ENCODE assay signal across 2 fruit fly cellular contexts in genomic region chr2L:10554676-10555075, dm6.
A peak's percentile ranks its signal among the peaks of the same experiment; 100 is the strongest.
TF ChIP-seq lines count a peak whose summit lies in the region.

No protein-coding gene starts in this region.

- no peak for TF ChIP-seq CTCF in whole organism, embryonic (GFP tag; optimal IDR thresholded peaks at IDR 0.05; lab: Kevin White, UChicago)

TF ChIP-seq in whole organism, embryonic, 481 proteins besides CTCF, POLR2A, EP300 and RAD21 (continues in another document):
- TF ChIP-seq br (optimal IDR thresholded peaks at IDR 0.05; lab: Kevin White, UChicago): no peak
- no peak for TF ChIP-seq crp (GFP tag; optimal IDR thresholded peaks at IDR 0.05; lab: Kevin White, UChicago)
- peak; percentile 61 for TF ChIP-seq exex (tag; optimal IDR thresholded peaks at IDR 0.05; lab: Kevin White, UChicago)
- 0 out of 2 replicates have a peak, but pooled peaks have one; percentile 11 for TF ChIP-seq GATAe (GFP tag; conservative IDR thresholded peaks at IDR 0.05; lab: Robert Waterston, UW)
- no peak for TF ChIP-seq YL-1 (GFP tag; optimal IDR thresholded peaks at IDR 0.05; lab: Kevin White, UChicago)
- TF ChIP-seq Max (GFP tag; optimal IDR thresholded peaks at IDR 0.05; lab: Kevin White, UChicago): no peak
- no peak for TF ChIP-seq E2f1 (GFP tag; IDR thresholded peaks at IDR 0.05; lab: Robert Waterston, UW)
- TF ChIP-seq CG12391 (tag; optimal IDR thresholded peaks at IDR 0.05; lab: Kevin White, UChicago): no peak
- peak; percentile 55 for TF ChIP-seq Med (GFP tag; lab: Kevin White, UChicago)
- no peak for TF ChIP-seq CG2120 (GFP tag; optimal IDR thresholded peaks at IDR 0.05; lab: Kevin White, UChicago)
- TF ChIP-seq CG17186 (GFP tag; optimal IDR thresholded peaks at IDR 0.05; lab: Kevin White, UChicago): no peak
- TF ChIP-seq Atf-2 (GFP tag; optimal IDR thresholded peaks at IDR 0.05; lab: Kevin White, UChicago): no peak
- TF ChIP-seq Sry-δ (GFP tag; optimal IDR thresholded peaks at IDR 0.05; lab: Kevin White, UChicago): no peak
- no peak for TF ChIP-seq CG3065 (GFP tag; optimal IDR thresholded peaks at IDR 0.05; lab: Kevin White, UChicago)
- no peak for TF ChIP-seq NC2β (GFP tag; optimal IDR thresholded peaks at IDR 0.05; lab: Kevin White, UChicago)
- TF ChIP-seq CG15479 (GFP tag; optimal IDR thresholded peaks at IDR 0.05; lab: Kevin White, UChicago): no peak
- no peak for TF ChIP-seq fu2 (GFP tag; optimal IDR thresholded peaks at IDR 0.05; lab: Kevin White, UChicago)
- peak; percentile 8; the same call in 1 of the 2 replicates for TF ChIP-seq Lim3 (GFP tag; IDR thresholded peaks at IDR 0.05; lab: Robert Waterston, UW)
- no peak for TF ChIP-seq CG18599 (GFP tag; optimal IDR thresholded peaks at IDR 0.05; lab: Kevin White, UChicago)
- no peak for TF ChIP-seq cas (GFP tag; IDR thresholded peaks at IDR 0.05; lab: Robert Waterston, UW)
- TF ChIP-seq vvl (GFP tag; IDR thresholded peaks at IDR 0.05; lab: Robert Waterston, UW): peak; percentile 36; the same call in 1 of the 2 replicates
- TF ChIP-seq CG2199 (GFP tag; IDR thresholded peaks at IDR 0.05; lab: Robert Waterston, UW): peak; percentile 96
- TF ChIP-seq sisA (GFP tag; IDR thresholded peaks at IDR 0.05; lab: Robert Waterston, UW): no peak
- TF ChIP-seq Camta (GFP tag; optimal IDR thresholded peaks at IDR 0.05; lab: Kevin White, UChicago): no peak
- 0 out of 3 replicates have a peak, but pooled peaks have one; percentile 36 for TF ChIP-seq ci (GFP tag; IDR thresholded peaks at IDR 0.05; lab: Robert Waterston, UW)
- TF ChIP-seq CG8388 (GFP tag; optimal IDR thresholded peaks at IDR 0.05; lab: Kevin White, UChicago): no peak
- no peak for TF ChIP-seq cato (GFP tag; optimal IDR thresholded peaks at IDR 0.05; lab: Kevin White, UChicago; ENCODE audit: borderline replicate concordance)
- no peak for TF ChIP-seq CG1603 (tag; optimal IDR thresholded peaks at IDR 0.05; lab: Kevin White, UChicago)
- TF ChIP-seq sd (tag; optimal IDR thresholded peaks at IDR 0.05; lab: Kevin White, UChicago): peak; percentile 81
- TF ChIP-seq CG8765 (GFP tag; IDR thresholded peaks at IDR 0.05; lab: Robert Waterston, UW): no peak
- TF ChIP-seq insv (GFP tag; optimal IDR thresholded peaks at IDR 0.05; lab: Kevin White, UChicago): no peak
- TF ChIP-seq Ada2b (GFP tag; IDR thresholded peaks at IDR 0.05; lab: Robert Waterston, UW): no peak
- TF ChIP-seq CG13894 (tag; optimal IDR thresholded peaks at IDR 0.05; lab: Kevin White, UChicago): no peak
- no peak for TF ChIP-seq CG10565 (GFP tag; optimal IDR thresholded peaks at IDR 0.05; lab: Kevin White, UChicago)
- no peak for TF ChIP-seq dmrt99B (tag; optimal IDR thresholded peaks at IDR 0.05; lab: Kevin White, UChicago)
- TF ChIP-seq p53 (GFP tag; optimal IDR thresholded peaks at IDR 0.05; lab: Kevin White, UChicago): no peak
- peak; percentile 47 for TF ChIP-seq sug (tag; optimal IDR thresholded peaks at IDR 0.05; lab: Kevin White, UChicago)
- no peak for TF ChIP-seq nau (GFP tag; optimal IDR thresholded peaks at IDR 0.05; lab: Kevin White, UChicago)
- no peak for TF ChIP-seq gro (GFP tag; optimal IDR thresholded peaks at IDR 0.05; lab: Kevin White, UChicago)
- no peak for TF ChIP-seq ranshi (GFP tag; IDR thresholded peaks at IDR 0.05; lab: Robert Waterston, UW)
- no peak for TF ChIP-seq CG8281 (tag; optimal IDR thresholded peaks at IDR 0.05; lab: Kevin White, UChicago)
- TF ChIP-seq dimm (GFP tag; IDR thresholded peaks at IDR 0.05; lab: Robert Waterston, UW): no peak
- no peak for TF ChIP-seq CG10209 (GFP tag; optimal IDR thresholded peaks at IDR 0.05; lab: Kevin White, UChicago)
- TF ChIP-seq HmgZ (tag; optimal IDR thresholded peaks at IDR 0.05; lab: Kevin White, UChicago): no peak
- no peak for TF ChIP-seq danr (GFP tag; IDR thresholded peaks at IDR 0.05; lab: Robert Waterston, UW)
- TF ChIP-seq hbn (GFP tag; IDR thresholded peaks at IDR 0.05; lab: Robert Waterston, UW; ENCODE audit: partially characterized antibody): no peak
- TF ChIP-seq jigr1 (GFP tag; IDR thresholded peaks at IDR 0.05; lab: Robert Waterston, UW): no peak
- TF ChIP-seq Oaz (GFP tag; IDR thresholded peaks at IDR 0.05; lab: Robert Waterston, UW): no peak

TF ChIP-seq in whole organism, prepupa, 60 proteins besides CTCF, POLR2A, EP300 and RAD21:
- TF ChIP-seq pdm3 (GFP tag; optimal IDR thresholded peaks at IDR 0.05; lab: Kevin White, UChicago) (no peak), vri (GFP tag; optimal IDR thresholded peaks at IDR 0.05; lab: Kevin White, UChicago) (peak; percentile 44)
TF ChIP-seq in whole organism, prepupa: peak in this region for 1.
